Fruit fly (Drosophila melanogaster) whole organism, embryonic: ENCODE data around the gene Ubqn.

Experiments used
- Atf-2 ChIP-seq: fragments of 200-800 bp; sonication (Bioruptor generic); optimal IDR thresholded peaks from 2 replicates; lab custom pipeline; 2016; ENCODE audit warnings: missing biosample characterization, missing genetic modification characterization
- Bgb ChIP-seq: fragments of 200-800 bp; sonication (Bioruptor generic); IDR thresholded peaks from 2 replicates; pipeline ENCODE4 v1.3.6; 2022; ENCODE audit warnings: missing biosample characterization, missing genetic modification characterization; ENCODE audit not compliant: partially characterized antibody
- CG11247 ChIP-seq: fragments of 200-800 bp; sonication (Bioruptor generic); IDR thresholded peaks from 2 replicates; pipeline ENCODE4 v1.3.6; 2022; ENCODE audit warnings: missing biosample characterization, missing genetic modification characterization
- CG13296 ChIP-seq: fragments of 200-800 bp; sonication (Bioruptor generic); optimal IDR thresholded peaks from 3 replicates; lab custom pipeline; 2018; ENCODE audit warnings: missing biosample characterization, mild to moderate bottlenecking, missing genetic modification characterization
- CG15514 ChIP-seq: fragments of 200-800 bp; sonication (Bioruptor generic); optimal IDR thresholded peaks from 3 replicates; lab custom pipeline; 2017; ENCODE audit warnings: missing biosample characterization, missing genetic modification characterization, mild to moderate bottlenecking, moderate library complexity, missing genetic modification reagents
- CG15696 ChIP-seq: fragments of 200-800 bp; sonication (Bioruptor generic); optimal IDR thresholded peaks from 2 replicates; lab custom pipeline; 2019; ENCODE audit warnings: missing biosample characterization, mild to moderate bottlenecking, missing genetic modification characterization, moderate library complexity
- CG16813 ChIP-seq: fragments of 200-800 bp; sonication (Bioruptor generic); IDR thresholded peaks from 3 replicates; pipeline ENCODE4 v1.3.6; 2022; ENCODE audit warnings: missing biosample characterization, missing genetic modification characterization; ENCODE audit not compliant: partially characterized antibody
- CG17186 ChIP-seq: fragments of 200-800 bp; sonication (Bioruptor generic); optimal IDR thresholded peaks from 3 replicates; lab custom pipeline; 2017; ENCODE audit warnings: missing biosample characterization, missing genetic modification reagents, missing genetic modification characterization
- CG2199 ChIP-seq: fragments of 200-800 bp; sonication (Bioruptor generic); IDR thresholded peaks from 3 replicates; pipeline ENCODE4 v1.3.6; 2022; ENCODE audit warnings: missing biosample characterization, missing genetic modification characterization
- CG30403 ChIP-seq: fragments of 200-800 bp; sonication (Bioruptor generic); optimal IDR thresholded peaks from 3 replicates; lab custom pipeline; 2016; ENCODE audit warnings: missing biosample characterization, missing genetic modification characterization
- CG32767 ChIP-seq: fragments of 200-800 bp; sonication (Bioruptor generic); IDR thresholded peaks from 2 replicates; pipeline ENCODE4 v1.3.6; 2022; ENCODE audit warnings: missing biosample characterization, missing genetic modification characterization
- CG34376 ChIP-seq: fragments of 200-800 bp; sonication (Bioruptor generic); optimal IDR thresholded peaks from 2 replicates; lab custom pipeline; 2018; ENCODE audit warnings: missing biosample characterization, mild to moderate bottlenecking, missing genetic modification characterization
- CG4282 ChIP-seq: fragments of 200-800 bp; sonication (Bioruptor generic); optimal IDR thresholded peaks from 2 replicates; lab custom pipeline; 2016; ENCODE audit warnings: missing biosample characterization, missing genetic modification characterization
- CG4328 ChIP-seq: fragments of 200-800 bp; sonication (Bioruptor generic); optimal IDR thresholded peaks from 3 replicates; lab custom pipeline; 2017; ENCODE audit warnings: missing biosample characterization, missing genetic modification reagents, missing genetic modification characterization
- CG5245 ChIP-seq: fragments of 200-800 bp; sonication (Bioruptor generic); optimal IDR thresholded peaks from 3 replicates; lab custom pipeline; 2016; ENCODE audit warnings: missing biosample characterization, missing genetic modification characterization
- CG6813 ChIP-seq: fragments of 200-800 bp; sonication (Bioruptor generic); optimal IDR thresholded peaks from 2 replicates; lab custom pipeline; 2017; ENCODE audit warnings: missing biosample characterization, missing genetic modification characterization, mild to moderate bottlenecking, moderate library complexity, missing genetic modification reagents
- CG8388 ChIP-seq: fragments of 200-800 bp; sonication (Bioruptor generic); optimal IDR thresholded peaks from 2 replicates; lab custom pipeline; 2019; ENCODE audit warnings: missing biosample characterization, mild to moderate bottlenecking, missing genetic modification characterization, moderate library complexity
- CG9215 ChIP-seq: fragments of 200-800 bp; sonication (Bioruptor generic); IDR thresholded peaks from 2 replicates; pipeline ENCODE4 v1.3.6; 2022; ENCODE audit warnings: missing biosample characterization, missing genetic modification characterization
- CG9876 ChIP-seq: fragments of 200-800 bp; sonication (Bioruptor generic); optimal IDR thresholded peaks from 2 replicates; lab custom pipeline; 2016; ENCODE audit warnings: missing biosample characterization, missing genetic modification characterization
- CHES-1-like ChIP-seq: fragments of 200-800 bp; sonication (Bioruptor generic); optimal IDR thresholded peaks from 2 replicates; lab custom pipeline; 2016; ENCODE audit warnings: missing biosample characterization, missing genetic modification characterization
- D19B ChIP-seq: fragments of 200-800 bp; sonication (Bioruptor generic); optimal IDR thresholded peaks from 2 replicates; lab custom pipeline; 2017; ENCODE audit warnings: missing biosample characterization, mild to moderate bottlenecking, missing genetic modification characterization
- H15 ChIP-seq: fragments of 200-800 bp; sonication (Bioruptor generic); IDR thresholded peaks from 3 replicates; pipeline ENCODE4 v1.3.6; 2022; ENCODE audit warnings: missing biosample characterization, missing genetic modification characterization
- H2.0 ChIP-seq: fragments of 200-800 bp; sonication (Bioruptor generic); IDR thresholded peaks from 2 replicates; pipeline ENCODE4 v1.3.6; 2022; ENCODE audit warnings: missing biosample characterization, missing genetic modification characterization
- Max ChIP-seq: fragments of 200-800 bp; sonication (Bioruptor generic); optimal IDR thresholded peaks from 2 replicates; lab custom pipeline; 2016; ENCODE audit warnings: missing biosample characterization, mild to moderate bottlenecking, missing genetic modification characterization
- Med ChIP-seq: fragments of 200-800 bp; sonication (Bioruptor generic); peaks from one replicate; lab custom pipeline; 2016; ENCODE audit warnings: missing biosample characterization, missing genetic modification characterization, mild to moderate bottlenecking, inconsistent platforms, moderate library complexity
- Mes4 ChIP-seq: fragments of 200-800 bp; sonication (Bioruptor generic); optimal IDR thresholded peaks from 2 replicates; lab custom pipeline; 2016; ENCODE audit warnings: missing biosample characterization, missing genetic modification characterization
- Pdp1 ChIP-seq, 2 experiments: fragments of 200-800 bp; sonication (Bioruptor generic); optimal IDR thresholded peaks; 3 replicates each; lab custom pipeline; 2016; ENCODE audit warnings: missing biosample characterization in 2 of 2, missing genetic modification characterization in 2 of 2, mild to moderate bottlenecking in 1 of 2, moderate library complexity in 1 of 2
- amos ChIP-seq: fragments of 200-800 bp; sonication (Bioruptor generic); IDR thresholded peaks from 2 replicates; pipeline ENCODE4 v1.3.6; 2022; ENCODE audit warnings: missing biosample characterization, missing genetic modification characterization; ENCODE audit not compliant: partially characterized antibody
- ap ChIP-seq: fragments of 200-800 bp; sonication (Bioruptor generic); IDR thresholded peaks from 2 replicates; pipeline ENCODE4 v1.3.6; 2022; ENCODE audit warnings: missing biosample characterization, missing genetic modification characterization
- ase ChIP-seq: fragments of 200-800 bp; sonication (Bioruptor generic); IDR thresholded peaks from 3 replicates; pipeline ENCODE4 v1.3.6; 2022; ENCODE audit warnings: missing biosample characterization, missing genetic modification characterization
- bab2 ChIP-seq: fragments of 200-800 bp; sonication (Bioruptor generic); optimal IDR thresholded peaks from 2 replicates; lab custom pipeline; 2016; ENCODE audit warnings: missing biosample characterization, missing genetic modification characterization
- bbx ChIP-seq: fragments of 200-800 bp; sonication (Bioruptor generic); IDR thresholded peaks from 2 replicates; pipeline ENCODE4 v1.3.6; 2022; ENCODE audit warnings: missing biosample characterization, missing genetic modification characterization; ENCODE audit not compliant: partially characterized antibody
- bcd ChIP-seq: fragments of 200-800 bp; sonication (Bioruptor generic); optimal IDR thresholded peaks from 2 replicates; lab custom pipeline; 2017; ENCODE audit warnings: missing biosample characterization, mild to moderate bottlenecking, missing genetic modification characterization
- caup ChIP-seq: fragments of 200-800 bp; sonication (Bioruptor generic); optimal IDR thresholded peaks from 3 replicates; lab custom pipeline; 2017; ENCODE audit warnings: missing biosample characterization, mild to moderate bottlenecking, missing genetic modification characterization, moderate library complexity; ENCODE audit not compliant: severe bottlenecking
- dimm ChIP-seq: fragments of 200-800 bp; sonication (Bioruptor generic); IDR thresholded peaks from 2 replicates; pipeline ENCODE4 v1.3.6; 2022; ENCODE audit warnings: missing biosample characterization, missing genetic modification characterization
- dpn ChIP-seq, 2 experiments: fragments of 200-800 bp; sonication (Bioruptor generic); optimal IDR thresholded peaks; 3 replicates each; lab custom pipeline; 2016; ENCODE audit warnings: missing biosample characterization in 2 of 2, missing genetic modification characterization in 2 of 2
- dysf ChIP-seq: fragments of 200-800 bp; sonication (Bioruptor generic); IDR thresholded peaks from 3 replicates; pipeline ENCODE4 v1.3.6; 2022; ENCODE audit warnings: missing biosample characterization, missing genetic modification characterization
- hb ChIP-seq: fragments of 200-800 bp; sonication (Bioruptor generic); IDR thresholded peaks from 3 replicates; pipeline ENCODE4 v1.3.6; 2022; ENCODE audit warnings: missing biosample characterization, missing genetic modification characterization; ENCODE audit not compliant: partially characterized antibody
- her ChIP-seq: fragments of 200-800 bp; sonication (Bioruptor generic); optimal IDR thresholded peaks from 2 replicates; lab custom pipeline; 2016; ENCODE audit warnings: missing biosample characterization, missing genetic modification characterization
- hth ChIP-seq: fragments of >200 bp; optimal IDR thresholded peaks from 2 replicates; lab custom pipeline; 2017; ENCODE audit warnings: inconsistent platforms
- inv ChIP-seq: fragments of 200-800 bp; sonication (Bioruptor generic); IDR thresholded peaks from 2 replicates; pipeline ENCODE4 v1.3.6; 2022; ENCODE audit warnings: missing biosample characterization, missing genetic modification characterization; ENCODE audit not compliant: partially characterized antibody
- lab ChIP-seq: fragments of 200-800 bp; sonication (Bioruptor generic); optimal IDR thresholded peaks from 3 replicates; lab custom pipeline; 2017; ENCODE audit warnings: missing biosample characterization, missing genetic modification characterization, mild to moderate bottlenecking, moderate library complexity, missing genetic modification reagents
- lbe ChIP-seq: fragments of 200-800 bp; sonication (Bioruptor generic); optimal IDR thresholded peaks from 2 replicates; lab custom pipeline; 2016; ENCODE audit warnings: missing biosample characterization, mild to moderate bottlenecking, missing genetic modification characterization
- lilli ChIP-seq: fragments of 200-800 bp; sonication (Bioruptor generic); optimal IDR thresholded peaks from 3 replicates; lab custom pipeline; 2016; ENCODE audit warnings: missing biosample characterization, missing genetic modification characterization
- lola ChIP-seq, 3 experiments: fragments of >200 bp in 2 of 3; fragments of 200-800 bp in 1 of 3; sonication (Bioruptor generic) in 1 of 3; optimal IDR thresholded peaks; 2 replicates each; lab custom pipeline; 2017 to 2019; ENCODE audit warnings: missing biosample characterization in 3 of 3, missing genetic modification characterization in 3 of 3, mild to moderate bottlenecking in 1 of 3, moderate library complexity in 1 of 3
- nmo ChIP-seq: fragments of 200-800 bp; sonication (Bioruptor generic); optimal IDR thresholded peaks from 2 replicates; lab custom pipeline; 2018; ENCODE audit warnings: missing biosample characterization, mild to moderate bottlenecking, missing genetic modification characterization, moderate library complexity
- prd ChIP-seq, 3 experiments: fragments of >200 bp in 2 of 3; fragments of 200-800 bp in 1 of 3; sonication (Bioruptor generic) in 1 of 3; optimal IDR thresholded peaks in 2 of 3; IDR thresholded peaks in 1 of 3; 2 replicates in 2 of 3; 3 replicates in 1 of 3; pipeline versions ENCODE4 v1.3.6 to Lab custom; 2017 to 2022; ENCODE audit warnings: missing biosample characterization in 1 of 3, missing genetic modification characterization in 1 of 3
- rib ChIP-seq: fragments of 200-800 bp; sonication (Bioruptor generic); IDR thresholded peaks from 2 replicates; pipeline ENCODE4 v1.3.6; 2022; ENCODE audit warnings: missing biosample characterization, missing genetic modification characterization
- tll ChIP-seq, 2 experiments: fragments of 200-800 bp in 1 of 2; fragments of >200 bp in 1 of 2; sonication (Bioruptor generic) in 1 of 2; optimal IDR thresholded peaks; 2 replicates each; lab custom pipeline; 2017 to 2019; ENCODE audit warnings: missing biosample characterization in 2 of 2, missing genetic modification characterization in 2 of 2, mild to moderate bottlenecking in 1 of 2, moderate library complexity in 1 of 2
- twi ChIP-seq: fragments of 200-800 bp; optimal IDR thresholded peaks from 2 replicates; lab custom pipeline; 2019; ENCODE audit warnings: missing biosample characterization, mild to moderate bottlenecking, missing genetic modification characterization, moderate library complexity

Ubqn gene

dm6 chrX:19679207-19679606 lies 4.4 kb upstream of the Ubqn start:
- TF ChIP-seq CG2199 (GFP tag; lab: Robert Waterston, UW) (no peak), bcd (no peak), CG16813 (GFP tag; lab: Robert Waterston, UW) (peak; percentile 61), twi (tag; lab: Kevin White, UChicago) (no peak), bbx (GFP tag; lab: Robert Waterston, UW) (0 out of 2 replicates have a peak, but pooled peaks have one; percentile 35), H15 (GFP tag; lab: Robert Waterston, UW) (no peak), lola (GFP tag; optimal IDR thresholded peaks at IDR 0.05; lab: Kevin White, UChicago) (no peak), Bgb (GFP tag; lab: Robert Waterston, UW) (peak; percentile 19; the same call in 1 of the 2 replicates), CG9215 (GFP tag; lab: Robert Waterston, UW) (no peak), hth (no peak), D19B (GFP tag; lab: Kevin White, UChicago) (peak; percentile 51), CG9876 (GFP tag; lab: Kevin White, UChicago) (no peak), tll (GFP tag; optimal IDR thresholded peaks at IDR 0.05; lab: Kevin White, UChicago) (no peak), dpn (GFP tag; optimal IDR thresholded peaks at IDR 0.05; lab: Kevin White, UChicago) (no peak), CG4328 (GFP tag; lab: Kevin White, UChicago) (no peak), Max (GFP tag; lab: Kevin White, UChicago) (no peak), inv (GFP tag; lab: Robert Waterston, UW) (peak; percentile 12; the same call in 1 of the 2 replicates), caup (GFP tag; lab: Kevin White, UChicago) (no peak), rib (GFP tag; lab: Robert Waterston, UW) (no peak), CG13296 (GFP tag; lab: Kevin White, UChicago) (no peak), H2.0 (no peak), amos (GFP tag; lab: Robert Waterston, UW) (no peak), ase (GFP tag; lab: Robert Waterston, UW) (no peak), Mes4 (GFP tag; lab: Kevin White, UChicago) (no peak), dysf (no peak), ap (GFP tag; lab: Robert Waterston, UW) (no peak), CG5245 (GFP tag; lab: Kevin White, UChicago) (no peak), CG34376 (GFP tag; lab: Kevin White, UChicago) (no peak), CG30403 (no peak), CG4282 (GFP tag; lab: Kevin White, UChicago) (no peak), CG8388 (GFP tag; lab: Kevin White, UChicago) (no peak), CG11247 (no peak), lbe (GFP tag; lab: Kevin White, UChicago) (no peak), CG15514 (GFP tag; lab: Kevin White, UChicago) (no peak), Med (no peak), CG32767 (GFP tag; lab: Robert Waterston, UW) (no peak), prd (optimal IDR thresholded peaks at IDR 0.05; lab: Kevin White, UChicago) (no peak), prd (GFP tag; IDR thresholded peaks at IDR 0.05; lab: Robert Waterston, UW) (no peak), lilli (GFP tag; lab: Kevin White, UChicago) (no peak), hb (GFP tag; lab: Robert Waterston, UW) (peak; percentile 57; the same call in 1 of the 3 replicates), CG6813 (GFP tag; lab: Kevin White, UChicago) (no peak), CG17186 (GFP tag; lab: Kevin White, UChicago) (no peak), dimm (GFP tag; lab: Robert Waterston, UW) (no peak), lab (no peak), nmo (no peak), Pdp1 (GFP tag; optimal IDR thresholded peaks at IDR 0.05; lab: Kevin White, UChicago) (peak in 1 of 2 experiments; percentile 9), bab2 (no peak), CG15696 (tag; lab: Kevin White, UChicago) (no peak), CHES-1-like (GFP tag; lab: Kevin White, UChicago) (no peak), her (GFP tag; lab: Kevin White, UChicago) (no peak), Atf-2 (GFP tag; lab: Kevin White, UChicago) (no peak)
